Worm (Caenorhabditis elegans) whole organism, L2 larva: Measurements from ENCODE around the gene C50B8.5.
A peak's percentile ranks its signal among the peaks of the same experiment; 100 is the strongest.

ENCODE experiments used
- C34F6.9 ChIP-seq: fragments of 150-350 bp; optimal IDR thresholded peaks from 2 replicates; lab custom pipeline; 2014; ENCODE audit warnings: missing biosample characterization, missing genetic modification characterization
- F13H6.1 ChIP-seq: sonication (generic microtip); optimal IDR thresholded peaks from 2 replicates; lab custom pipeline; 2016; ENCODE audit warnings: missing genetic modification characterization, missing compliant biosample characterization
- Y55F3AM.14 ChIP-seq: fragments of 200-800 bp; sonication (Bioruptor generic); optimal IDR thresholded peaks from 2 replicates; lab custom pipeline; 2018; ENCODE audit warnings: mild to moderate bottlenecking, missing genetic modification characterization, missing compliant biosample characterization
- alr-1 ChIP-seq: fragments of 150-350 bp; optimal IDR thresholded peaks from 2 replicates; lab custom pipeline; 2014; ENCODE audit warnings: missing biosample characterization, missing genetic modification characterization
- aly-2 ChIP-seq: fragments of 150-350 bp; optimal IDR thresholded peaks from 2 replicates; lab custom pipeline; 2014; ENCODE audit warnings: missing biosample characterization, missing genetic modification characterization
- ama-1 ChIP-seq: fragments of 150-350 bp; optimal IDR thresholded peaks from 2 replicates; lab custom pipeline; 2018; ENCODE audit warnings: inconsistent platforms
- ceh-16 ChIP-seq: fragments of 150-350 bp; optimal IDR thresholded peaks from 2 replicates; lab custom pipeline; 2014; ENCODE audit warnings: missing biosample characterization, missing genetic modification characterization
- crh-2 ChIP-seq: sonication (generic microtip); optimal IDR thresholded peaks from 2 replicates; lab custom pipeline; 2017; ENCODE audit warnings: missing biosample characterization, missing genetic modification characterization
- elt-1 ChIP-seq: fragments of 150-350 bp; optimal IDR thresholded peaks from 2 replicates; lab custom pipeline; 2014; ENCODE audit warnings: missing biosample characterization, missing genetic modification characterization
- elt-3 ChIP-seq: sonication (generic microtip); optimal IDR thresholded peaks from 2 replicates; lab custom pipeline; 2017; ENCODE audit warnings: missing biosample characterization, missing genetic modification characterization
- fos-1 ChIP-seq: fragments of 150-350 bp; optimal IDR thresholded peaks from 2 replicates; lab custom pipeline; 2014; ENCODE audit warnings: missing biosample characterization, missing genetic modification characterization
- gmeb-1 ChIP-seq: fragments of 150-350 bp; optimal IDR thresholded peaks from 2 replicates; lab custom pipeline; 2014; ENCODE audit warnings: missing biosample characterization, missing genetic modification characterization
- lin-11 ChIP-seq: fragments of 150-350 bp; sonication (generic microtip); optimal IDR thresholded peaks from 2 replicates; lab custom pipeline; 2014; ENCODE audit warnings: missing biosample characterization, missing genetic modification characterization, inconsistent platforms, mixed read lengths
- lin-13 ChIP-seq: fragments of 150-350 bp; optimal IDR thresholded peaks from 2 replicates; lab custom pipeline; 2014; ENCODE audit warnings: missing biosample characterization, missing genetic modification reagents, missing genetic modification characterization
- lsy-2 ChIP-seq, 2 experiments: fragments of 150-350 bp in 1 of 2; sonication (generic microtip) in 1 of 2; optimal IDR thresholded peaks; 2 replicates each; lab custom pipeline; 2014 to 2017; ENCODE audit warnings: missing biosample characterization in 2 of 2, missing genetic modification characterization in 2 of 2
- mab-5 ChIP-seq: fragments of 150-350 bp; optimal IDR thresholded peaks from 2 replicates; lab custom pipeline; 2014; ENCODE audit warnings: missing biosample characterization, missing genetic modification characterization
- nhr-11 ChIP-seq: fragments of 150-350 bp; optimal IDR thresholded peaks from 2 replicates; lab custom pipeline; 2014; ENCODE audit warnings: missing biosample characterization, missing genetic modification characterization
- nhr-129 ChIP-seq: fragments of 150-350 bp; optimal IDR thresholded peaks from 2 replicates; lab custom pipeline; 2014; ENCODE audit warnings: missing biosample characterization, missing genetic modification characterization
- nhr-21 ChIP-seq: fragments of 150-350 bp; optimal IDR thresholded peaks from 2 replicates; lab custom pipeline; 2014; ENCODE audit warnings: missing biosample characterization, missing genetic modification characterization
- nhr-237 ChIP-seq: fragments of 150-350 bp; optimal IDR thresholded peaks from 2 replicates; lab custom pipeline; 2014; ENCODE audit warnings: missing biosample characterization, missing genetic modification characterization
- peb-1 ChIP-seq: fragments of 150-350 bp; optimal IDR thresholded peaks from 2 replicates; lab custom pipeline; 2014; ENCODE audit warnings: missing biosample characterization, missing genetic modification characterization
- sem-4 ChIP-seq: fragments of 150-350 bp; optimal IDR thresholded peaks from 2 replicates; lab custom pipeline; 2014; ENCODE audit warnings: missing biosample characterization, missing genetic modification reagents, missing genetic modification characterization
- sma-3 ChIP-seq: sonication (generic microtip); optimal IDR thresholded peaks from 2 replicates; lab custom pipeline; 2016; ENCODE audit warnings: missing genetic modification reagents, missing genetic modification characterization, missing compliant biosample characterization
- sma-9 ChIP-seq, 2 experiments: fragments of 150-350 bp in 1 of 2; sonication (generic microtip) in 1 of 2; optimal IDR thresholded peaks; 2 replicates each; lab custom pipeline; 2014 to 2016; ENCODE audit warnings: missing genetic modification characterization in 2 of 2, mild to moderate bottlenecking in 1 of 2, missing biosample characterization in 1 of 2, missing compliant biosample characterization in 1 of 2, missing genetic modification reagents in 1 of 2, moderate library complexity in 1 of 2
- snpc-4 ChIP-seq: fragments of 150-350 bp; optimal IDR thresholded peaks from 2 replicates; lab custom pipeline; 2014; ENCODE audit warnings: missing biosample characterization, missing genetic modification characterization
- unc-39 ChIP-seq: fragments of 150-350 bp; optimal IDR thresholded peaks from 2 replicates; lab custom pipeline; 2014; ENCODE audit warnings: missing biosample characterization, missing genetic modification characterization
- unc-55 ChIP-seq: fragments of 150-350 bp; sonication (generic microtip); optimal IDR thresholded peaks from 3 replicates; lab custom pipeline; 2014; ENCODE audit warnings: missing biosample characterization, missing genetic modification reagents, missing genetic modification characterization
- zag-1 ChIP-seq: fragments of 150-350 bp; optimal IDR thresholded peaks from 2 replicates; lab custom pipeline; 2014; ENCODE audit warnings: missing biosample characterization, missing genetic modification characterization
- ztf-11 ChIP-seq: sonication (generic microtip); optimal IDR thresholded peaks from 2 replicates; lab custom pipeline; 2017; ENCODE audit warnings: missing biosample characterization, missing genetic modification characterization
- ztf-4 ChIP-seq: fragments of 150-350 bp; optimal IDR thresholded peaks from 2 replicates; lab custom pipeline; 2014; ENCODE audit warnings: missing biosample characterization, missing genetic modification characterization

Gene C50B8.5

DNA sequence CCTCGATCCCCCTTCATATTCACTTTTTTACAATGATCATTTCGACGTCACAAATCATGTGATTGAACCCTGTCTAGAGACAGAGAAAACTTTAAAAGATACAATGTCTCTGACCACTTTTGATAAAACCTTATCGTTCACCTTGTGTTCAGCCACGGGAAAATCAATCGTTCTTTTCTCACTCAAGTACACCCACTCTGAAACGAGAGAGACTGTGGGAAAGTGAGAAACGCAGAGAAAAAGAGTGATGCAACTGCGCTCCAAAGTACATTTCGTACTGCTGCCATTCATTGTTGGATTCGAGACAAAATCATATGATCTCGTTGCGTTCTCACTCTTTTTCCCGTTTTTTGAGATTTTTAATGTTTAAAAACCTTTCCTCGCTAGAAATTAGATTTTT, 15.6 kb upstream of the C50B8.5 start (continued):
- peak; percentile 83 for TF ChIP-seq snpc-4 (tag; lab: Kevin White, UChicago)
- no peak for TF ChIP-seq ztf-11 (tag; lab: Kevin White, UChicago)
- TF ChIP-seq aly-2 (tag; lab: Kevin White, UChicago), result no peak
- TF ChIP-seq elt-1 (tag; lab: Kevin White, UChicago), result no peak
- peak; percentile 76 for TF ChIP-seq ztf-4 (tag; lab: Kevin White, UChicago)
- TF ChIP-seq crh-2 (tag; lab: Kevin White, UChicago), result peak; percentile 96
- peak; percentile 59 for TF ChIP-seq mab-5

DNA sequence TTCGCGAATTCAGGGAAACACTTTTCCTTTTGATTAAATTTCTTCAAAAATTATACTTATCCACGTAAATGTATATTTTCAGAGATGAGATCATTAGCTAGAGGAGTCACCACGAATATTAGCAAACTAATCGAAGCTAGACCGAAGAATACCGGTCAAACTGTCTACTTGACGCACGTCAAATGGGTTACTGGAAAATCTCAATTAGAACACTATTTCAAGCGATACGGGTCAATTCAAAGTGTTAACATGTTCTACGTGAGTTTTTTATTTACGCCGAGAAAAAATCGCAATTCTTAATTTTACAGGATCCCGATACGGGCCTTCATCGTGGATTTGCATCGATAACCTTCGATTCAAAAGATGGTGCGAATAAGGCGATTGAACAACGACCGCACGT, 15.0 kb upstream of the C50B8.5 start, which contains the start of gene slrp-1:
TSS of gene slrp-1 (plus strand) at position 83 of the 400 bp plus-strand sequence.
- TF ChIP-seq F13H6.1 (no peak), zag-1 (no peak), nhr-129 (tag; lab: Kevin White, UChicago) (no peak), unc-55 (no peak), gmeb-1 (tag; lab: Kevin White, UChicago) (no peak), peb-1 (no peak), snpc-4 (tag; lab: Kevin White, UChicago) (no peak), ztf-11 (tag; lab: Kevin White, UChicago) (no peak), nhr-237 (tag; lab: Kevin White, UChicago) (no peak), unc-39 (no peak), sem-4 (tag; lab: Kevin White, UChicago) (no peak), elt-1 (tag; lab: Kevin White, UChicago) (no peak), elt-3 (tag; lab: Kevin White, UChicago) (no peak), ama-1 (lab: Kevin White, UChicago) (no peak)

DNA sequence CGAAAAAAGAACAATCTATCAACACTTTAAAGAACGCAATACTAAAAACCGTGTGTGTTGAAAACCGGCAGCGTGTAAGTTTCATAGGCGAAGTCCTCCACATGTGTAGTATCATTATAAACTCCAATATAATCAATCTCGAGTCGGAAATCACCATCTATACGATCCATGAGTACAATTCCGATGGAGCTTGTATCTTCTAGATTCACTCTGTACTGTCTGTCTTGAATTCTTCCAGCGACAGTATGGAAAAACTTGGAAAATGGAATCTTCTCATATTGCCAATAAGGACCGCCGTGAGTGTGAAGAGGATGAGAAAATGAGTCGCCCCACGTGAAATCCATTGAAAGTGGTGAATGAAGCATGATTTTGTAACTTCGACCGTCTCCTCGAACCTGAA, 13.8 kb upstream of the C50B8.5 start:
- peak; percentile 25 for TF ChIP-seq sma-3 (GFP tag; lab: Kevin White, UChicago)
- TF ChIP-seq ama-1 (lab: Kevin White, UChicago), result peak; percentile 19
- TF ChIP-seq crh-2 (tag; lab: Kevin White, UChicago), result no peak
- peak; percentile 15 for TF ChIP-seq nhr-21 (tag; lab: Kevin White, UChicago)
- peak; percentile 30 for TF ChIP-seq Y55F3AM.14
- no peak for TF ChIP-seq ztf-4 (tag; lab: Kevin White, UChicago)
- TF ChIP-seq lsy-2 (tag; optimal IDR thresholded peaks at IDR 0.05; lab: Kevin White, UChicago), result peak in 1 of 2 experiments; percentile 11
- TF ChIP-seq F13H6.1, result no peak
- TF ChIP-seq nhr-129 (tag; lab: Kevin White, UChicago), result peak; percentile 1
- TF ChIP-seq, all 48 proteins: peak for 6

DNA sequence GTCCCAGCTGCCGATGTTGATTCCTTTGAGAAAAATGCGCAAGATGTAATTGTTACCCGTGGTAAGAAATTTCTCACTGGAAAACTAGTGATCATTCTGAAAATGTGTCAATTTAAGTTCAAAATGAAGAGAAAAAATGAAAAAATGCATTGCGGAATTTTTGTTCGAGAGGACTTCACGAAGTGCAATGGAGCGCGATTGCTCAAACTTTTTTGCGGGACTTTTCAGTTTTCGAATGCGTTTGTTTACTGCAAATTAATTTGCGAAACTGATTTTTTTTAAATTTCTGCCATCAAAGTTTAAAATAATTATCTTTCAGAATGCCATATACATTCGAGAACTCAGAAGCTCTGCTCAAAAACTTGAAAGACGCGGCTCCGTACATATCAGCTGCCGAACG, 12.2 kb upstream of the C50B8.5 start, which contains the start of the genes nuaf-1 and bir-2:
TSS of gene nuaf-1 (minus strand) at position 98 of the 400 bp plus-strand sequence.
TSS of gene bir-2 (plus strand) at position 318 of the 400 bp plus-strand sequence.
- peak; percentile 62 for TF ChIP-seq C34F6.9 (tag; lab: Kevin White, UChicago)
- peak; percentile 74 for TF ChIP-seq gmeb-1 (tag; lab: Kevin White, UChicago)
- peak; percentile 42 for TF ChIP-seq fos-1 (tag; lab: Kevin White, UChicago)
- TF ChIP-seq unc-55, result peak; percentile 78
- TF ChIP-seq nhr-21 (tag; lab: Kevin White, UChicago), result peak; percentile 11
- TF ChIP-seq lin-13, result peak; percentile 28
- peak; percentile 40 for TF ChIP-seq nhr-129 (tag; lab: Kevin White, UChicago)
- no peak for TF ChIP-seq aly-2 (tag; lab: Kevin White, UChicago)
- peak; percentile 10 to 68 for TF ChIP-seq lsy-2 (tag; optimal IDR thresholded peaks at IDR 0.05; lab: Kevin White, UChicago)
- peak; percentile 50 for TF ChIP-seq sma-9 (GFP tag; optimal IDR thresholded peaks at IDR 0.05; lab: Kevin White, UChicago)
- no peak for TF ChIP-seq sma-9 (tag; optimal IDR thresholded peaks at IDR 0.05; lab: Kevin White, UChicago)
- TF ChIP-seq sma-3 (GFP tag; lab: Kevin White, UChicago), result peak; percentile 42
- peak; percentile 67 for TF ChIP-seq crh-2 (tag; lab: Kevin White, UChicago)
- no peak for TF ChIP-seq lin-11 (tag; lab: Kevin White, UChicago)
- TF ChIP-seq F13H6.1, result peak; percentile 31
- TF ChIP-seq ceh-16 (tag; lab: Kevin White, UChicago), result no peak

DNA sequence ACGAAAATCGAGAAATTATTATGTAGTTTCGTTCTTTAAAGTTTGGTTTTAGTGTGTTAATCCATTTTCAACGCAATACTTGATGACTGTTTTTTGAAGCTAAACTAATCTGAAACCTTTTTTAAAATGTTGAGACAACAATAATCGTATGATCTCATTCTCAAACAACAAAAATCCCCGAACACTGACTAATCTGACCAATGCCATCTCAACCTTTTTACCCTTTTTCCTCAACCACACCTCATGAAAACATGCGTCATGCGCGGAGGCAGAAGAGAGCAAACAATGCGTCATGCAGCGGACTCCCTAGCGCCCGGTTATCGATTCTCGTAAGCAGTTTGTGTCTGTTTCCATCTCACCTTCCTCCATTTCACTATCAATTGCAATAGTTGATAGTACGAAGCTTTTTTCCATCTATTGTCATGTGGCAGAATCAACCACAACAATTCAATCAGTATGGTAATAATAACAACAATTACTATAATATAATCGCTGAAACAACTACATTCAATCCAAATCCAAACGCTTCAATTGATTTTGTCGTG, 9.0 kb upstream of the C50B8.5 start, which contains the start of gene C50B8.4:
TSS of gene C50B8.4 (plus strand) at position 299 of the 545 bp plus-strand sequence.
- no peak for TF ChIP-seq F13H6.1
- no peak for TF ChIP-seq alr-1
- TF ChIP-seq fos-1 (tag; lab: Kevin White, UChicago), result peak; percentile 86
- TF ChIP-seq ceh-16 (tag; lab: Kevin White, UChicago), result no peak
- no peak for TF ChIP-seq nhr-11 (tag; lab: Kevin White, UChicago)
